Fruit fly (Drosophila melanogaster) whole organism, embryonic: Measurements from ENCODE around the gene Pex2.
A peak's percentile ranks its signal among the peaks of the same experiment; 100 is the strongest.

Source experiments
- Aef1 ChIP-seq: fragments of 200-800 bp; sonication (Bioruptor generic); IDR thresholded peaks from 3 replicates; pipeline ENCODE4 v1.3.6; 2022; ENCODE audit warnings: missing biosample characterization, missing genetic modification characterization
- Awh ChIP-seq: fragments of 200-800 bp; sonication (Bioruptor generic); IDR thresholded peaks from 2 replicates; pipeline ENCODE4, ENCODE4 v1.3.6; 2022; ENCODE audit warnings: missing biosample characterization, missing genetic modification characterization
- CG11247 ChIP-seq: fragments of 200-800 bp; sonication (Bioruptor generic); IDR thresholded peaks from 2 replicates; pipeline ENCODE4 v1.3.6; 2022; ENCODE audit warnings: missing biosample characterization, missing genetic modification characterization
- CG12155 ChIP-seq: fragments of 200-800 bp; sonication (Bioruptor generic); optimal IDR thresholded peaks from 3 replicates; lab custom pipeline; 2016; ENCODE audit warnings: missing biosample characterization, missing genetic modification characterization
- CG1233 ChIP-seq: fragments of 200-800 bp; sonication (Bioruptor generic); optimal IDR thresholded peaks from 4 replicates; lab custom pipeline; 2018; ENCODE audit warnings: missing biosample characterization, mild to moderate bottlenecking, missing genetic modification characterization
- CG14014 ChIP-seq: fragments of 200-800 bp; sonication (Bioruptor generic); IDR thresholded peaks from 2 replicates; pipeline ENCODE4 v1.3.6; 2022; ENCODE audit warnings: missing biosample characterization, missing genetic modification characterization
- CG14441 ChIP-seq: fragments of 200-800 bp; sonication (Bioruptor generic); IDR thresholded peaks from 2 replicates; pipeline ENCODE4 v1.3.6; 2022; ENCODE audit warnings: missing biosample characterization, missing genetic modification characterization
- CG14965 ChIP-seq: fragments of 200-800 bp; sonication (Bioruptor generic); optimal IDR thresholded peaks from 2 replicates; lab custom pipeline; 2016; ENCODE audit warnings: missing biosample characterization, missing genetic modification characterization, borderline replicate concordance
- CG15514 ChIP-seq: fragments of 200-800 bp; sonication (Bioruptor generic); optimal IDR thresholded peaks from 3 replicates; lab custom pipeline; 2017; ENCODE audit warnings: missing biosample characterization, missing genetic modification characterization, mild to moderate bottlenecking, moderate library complexity, missing genetic modification reagents
- CG17802 ChIP-seq: fragments of 200-800 bp; sonication (Bioruptor generic); optimal IDR thresholded peaks from 2 replicates; lab custom pipeline; 2018; ENCODE audit warnings: missing biosample characterization, mild to moderate bottlenecking, missing genetic modification characterization, moderate library complexity
- CG32772 ChIP-seq: fragments of 200-800 bp; sonication (Bioruptor generic); IDR thresholded peaks from 2 replicates; pipeline ENCODE4 v1.3.6; 2022; ENCODE audit warnings: missing biosample characterization, missing genetic modification characterization
- CG34224 ChIP-seq: fragments of 200-800 bp; sonication (Bioruptor generic); IDR thresholded peaks from 3 replicates; pipeline ENCODE4 v1.3.6; 2022; ENCODE audit warnings: missing biosample characterization, missing genetic modification characterization; ENCODE audit not compliant: partially characterized antibody
- CG3847 ChIP-seq: fragments of 200-800 bp; sonication (Bioruptor generic); IDR thresholded peaks from 2 replicates; pipeline ENCODE4 v1.3.6; 2022; ENCODE audit warnings: missing biosample characterization, missing genetic modification characterization
- CG3995 ChIP-seq: fragments of 200-800 bp; sonication (Bioruptor generic); optimal IDR thresholded peaks from 3 replicates; lab custom pipeline; 2016; ENCODE audit warnings: missing biosample characterization, missing genetic modification characterization
- CG8478 ChIP-seq: fragments of >200 bp; optimal IDR thresholded peaks from 2 replicates; lab custom pipeline; 2018
- CG8924 ChIP-seq: fragments of 200-800 bp; optimal IDR thresholded peaks from 3 replicates; lab custom pipeline; 2019; ENCODE audit warnings: missing biosample characterization, mild to moderate bottlenecking, missing genetic modification characterization, moderate library complexity
- Dip3 ChIP-seq: fragments of 200-800 bp; sonication (Bioruptor generic); optimal IDR thresholded peaks from 3 replicates; lab custom pipeline; 2016; ENCODE audit warnings: missing biosample characterization, missing genetic modification characterization
- Drgx ChIP-seq: fragments of 200-800 bp; sonication (Bioruptor generic); IDR thresholded peaks from 2 replicates; pipeline ENCODE4 v1.3.6; 2022; ENCODE audit warnings: missing biosample characterization, missing genetic modification characterization
- Hand ChIP-seq: fragments of 200-800 bp; sonication (Bioruptor generic); optimal IDR thresholded peaks from 2 replicates; lab custom pipeline; 2017; ENCODE audit warnings: mild to moderate bottlenecking, missing biosample characterization, missing genetic modification reagents, missing genetic modification characterization
- HmgZ ChIP-seq: fragments of 200-800 bp; sonication (Bioruptor generic); optimal IDR thresholded peaks from 2 replicates; lab custom pipeline; 2018; ENCODE audit warnings: missing biosample characterization, mild to moderate bottlenecking, missing genetic modification characterization
- Hr3 ChIP-seq: fragments of 200-800 bp; sonication (Bioruptor generic); optimal IDR thresholded peaks from 3 replicates; lab custom pipeline; 2016; ENCODE audit warnings: missing biosample characterization, missing genetic modification characterization
- Nf-YC ChIP-seq: fragments of 200-800 bp; optimal IDR thresholded peaks from 3 replicates; lab custom pipeline; 2019; ENCODE audit warnings: missing biosample characterization, mild to moderate bottlenecking, missing genetic modification characterization, moderate library complexity
- Opbp ChIP-seq: fragments of 200-800 bp; sonication (Bioruptor generic); IDR thresholded peaks from 3 replicates; pipeline ENCODE4 v1.3.6; 2022; ENCODE audit warnings: missing biosample characterization, missing genetic modification characterization; ENCODE audit not compliant: partially characterized antibody
- Rfx ChIP-seq: fragments of 200-800 bp; sonication (Bioruptor generic); IDR thresholded peaks from 2 replicates; pipeline ENCODE4 v1.3.6; 2022; ENCODE audit warnings: missing biosample characterization, missing genetic modification characterization
- Sry-δ ChIP-seq: fragments of 200-800 bp; sonication (Bioruptor generic); optimal IDR thresholded peaks from 2 replicates; lab custom pipeline; 2016; ENCODE audit warnings: missing biosample characterization, missing genetic modification characterization
- Trl ChIP-seq, 3 experiments: fragments of >200 bp in 2 of 3; fragments of 200-800 bp in 1 of 3; sonication (Bioruptor generic) in 1 of 3; optimal IDR thresholded peaks; 2 replicates in 1 of 3; 3 replicates in 2 of 3; lab custom pipeline; 2016 to 2017; ENCODE audit warnings: missing biosample characterization in 1 of 3, missing genetic modification characterization in 1 of 3
- Vsx1 ChIP-seq: fragments of 200-800 bp; sonication (Bioruptor generic); optimal IDR thresholded peaks from 2 replicates; lab custom pipeline; 2017; ENCODE audit warnings: missing biosample characterization, mild to moderate bottlenecking, missing genetic modification characterization, missing genetic modification reagents
- Xbp1 ChIP-seq: fragments of 200-800 bp; sonication (Bioruptor generic); optimal IDR thresholded peaks from 3 replicates; lab custom pipeline; 2016; ENCODE audit warnings: missing biosample characterization, mild to moderate bottlenecking, missing genetic modification characterization
- bsh ChIP-seq, 2 experiments: fragments of 200-800 bp; sonication (Bioruptor generic); optimal IDR thresholded peaks; 2 replicates each; lab custom pipeline; 2017 to 2018; ENCODE audit warnings: mild to moderate bottlenecking in 2 of 2, missing biosample characterization in 2 of 2, missing genetic modification characterization in 2 of 2, moderate library complexity in 1 of 2
- caup ChIP-seq: fragments of 200-800 bp; sonication (Bioruptor generic); optimal IDR thresholded peaks from 3 replicates; lab custom pipeline; 2017; ENCODE audit warnings: missing biosample characterization, mild to moderate bottlenecking, missing genetic modification characterization, moderate library complexity; ENCODE audit not compliant: severe bottlenecking
- ci ChIP-seq: fragments of 200-800 bp; sonication (Bioruptor generic); IDR thresholded peaks from 3 replicates; pipeline ENCODE4 v1.3.6; 2022; ENCODE audit warnings: missing biosample characterization, missing genetic modification characterization
- dm ChIP-seq: fragments of 200-800 bp; sonication (Bioruptor generic); optimal IDR thresholded peaks from 3 replicates; lab custom pipeline; 2016; ENCODE audit warnings: missing biosample characterization, missing genetic modification characterization
- exex ChIP-seq: fragments of 200-800 bp; sonication (Bioruptor generic); optimal IDR thresholded peaks from 4 replicates; lab custom pipeline; 2018; ENCODE audit warnings: missing biosample characterization, mild to moderate bottlenecking, missing genetic modification characterization, moderate library complexity
- gce ChIP-seq: fragments of 200-800 bp; sonication (Bioruptor generic); IDR thresholded peaks from 3 replicates; pipeline ENCODE4 v1.3.6; 2022; ENCODE audit warnings: missing biosample characterization, missing genetic modification characterization
- ind ChIP-seq: fragments of 200-800 bp; sonication (Bioruptor generic); optimal IDR thresholded peaks from 3 replicates; lab custom pipeline; 2016; ENCODE audit warnings: missing biosample characterization, missing genetic modification characterization
- kah ChIP-seq: fragments of 200-800 bp; sonication (Bioruptor generic); optimal IDR thresholded peaks from 2 replicates; lab custom pipeline; 2018; ENCODE audit warnings: missing biosample characterization, mild to moderate bottlenecking, missing genetic modification characterization
- ken ChIP-seq: fragments of 200-800 bp; sonication (Bioruptor generic); IDR thresholded peaks from 3 replicates; pipeline ENCODE4 v1.3.6; 2022; ENCODE audit warnings: missing biosample characterization, missing genetic modification characterization
- kni ChIP-seq: fragments of 200-800 bp; sonication (Bioruptor generic); optimal IDR thresholded peaks from 3 replicates; lab custom pipeline; 2017; ENCODE audit warnings: mild to moderate bottlenecking, missing biosample characterization, missing genetic modification reagents, missing genetic modification characterization
- mirr ChIP-seq: fragments of 200-800 bp; sonication (Bioruptor generic); optimal IDR thresholded peaks from 3 replicates; lab custom pipeline; 2018; ENCODE audit warnings: missing biosample characterization, mild to moderate bottlenecking, missing genetic modification characterization
- nom ChIP-seq: fragments of 200-800 bp; sonication (Bioruptor generic); optimal IDR thresholded peaks from 2 replicates; lab custom pipeline; 2017; ENCODE audit warnings: missing biosample characterization, missing genetic modification characterization, mild to moderate bottlenecking, moderate library complexity, missing genetic modification reagents
- seq ChIP-seq: fragments of 200-800 bp; sonication (Bioruptor generic); IDR thresholded peaks from 2 replicates; pipeline ENCODE4 v1.3.6; 2022; ENCODE audit warnings: missing biosample characterization, missing genetic modification characterization
- sim ChIP-seq: fragments of 200-800 bp; sonication (Bioruptor generic); IDR thresholded peaks from 2 replicates; pipeline ENCODE4 v1.3.6; 2022; ENCODE audit warnings: missing biosample characterization, missing genetic modification characterization
- sisA ChIP-seq: fragments of 200-800 bp; sonication (Bioruptor generic); IDR thresholded peaks from 2 replicates; pipeline ENCODE4 v1.3.6; 2022; ENCODE audit warnings: missing biosample characterization, missing genetic modification characterization
- slbo ChIP-seq: fragments of 200-800 bp; sonication (Bioruptor generic); IDR thresholded peaks from 2 replicates; pipeline ENCODE4 v1.3.6; 2022; ENCODE audit warnings: missing biosample characterization, missing genetic modification characterization
- sqz ChIP-seq: fragments of 200-800 bp; sonication (Bioruptor generic); optimal IDR thresholded peaks from 3 replicates; lab custom pipeline; 2018; ENCODE audit warnings: missing biosample characterization, mild to moderate bottlenecking, missing genetic modification characterization
- sug ChIP-seq: fragments of 200-800 bp; optimal IDR thresholded peaks from 2 replicates; lab custom pipeline; 2019; ENCODE audit warnings: missing biosample characterization, mild to moderate bottlenecking, missing genetic modification characterization, moderate library complexity
- tna ChIP-seq: fragments of 200-800 bp; sonication (Bioruptor generic); IDR thresholded peaks from 2 replicates; pipeline ENCODE4 v1.3.6; 2022; ENCODE audit warnings: missing biosample characterization, missing genetic modification characterization; ENCODE audit not compliant: partially characterized antibody
- unc-4 ChIP-seq: fragments of 200-800 bp; sonication (Bioruptor generic); IDR thresholded peaks from 2 replicates; pipeline ENCODE4 v1.3.6; 2022; ENCODE audit warnings: missing biosample characterization, missing genetic modification characterization; ENCODE audit not compliant: partially characterized antibody

The Pex2 gene

dm6 chr3L:8360063-8360642 is 21.3 kb downstream of the Pex2 start:
- peak; percentile 93 for TF ChIP-seq nom (GFP tag; lab: Kevin White, UChicago)
- peak in 1 of 2 experiments; percentile 65 for TF ChIP-seq bsh (GFP tag; optimal IDR thresholded peaks at IDR 0.05; lab: Kevin White, UChicago)
- no peak for TF ChIP-seq Dip3 (GFP tag; lab: Kevin White, UChicago)
- no peak for TF ChIP-seq kah (GFP tag; lab: Kevin White, UChicago)
- TF ChIP-seq sim (GFP tag; lab: Robert Waterston, UW) = no peak
- no peak for TF ChIP-seq seq (GFP tag; lab: Robert Waterston, UW)
- 0 out of 2 replicates have a peak, but pooled peaks have one; percentile 24 for TF ChIP-seq Drgx
- peak; percentile 50 for TF ChIP-seq exex (tag; lab: Kevin White, UChicago)
- TF ChIP-seq CG12155 = no peak
- no peak for TF ChIP-seq CG1233 (GFP tag; lab: Kevin White, UChicago)
- TF ChIP-seq kni (GFP tag; lab: Kevin White, UChicago) = no peak
- TF ChIP-seq slbo = no peak
- TF ChIP-seq Awh (GFP tag; lab: Robert Waterston, UW) = 0 out of 2 replicates have a peak, but pooled peaks have one; percentile 16
- 0 out of 2 replicates have a peak, but pooled peaks have one; percentile 16 for TF ChIP-seq CG32772
- no peak for TF ChIP-seq Opbp (GFP tag; lab: Robert Waterston, UW)
- TF ChIP-seq sisA (GFP tag; lab: Robert Waterston, UW) = no peak
- no peak for TF ChIP-seq Hr3 (GFP tag; lab: Kevin White, UChicago)
- TF ChIP-seq CG3847 = no peak
- peak; percentile 23 for TF ChIP-seq sqz (GFP tag; lab: Kevin White, UChicago)
- TF ChIP-seq Trl (optimal IDR thresholded peaks at IDR 0.05; lab: Kevin White, UChicago) = peak in 1 of 2 experiments; percentile 34
- no peak for TF ChIP-seq Trl (GFP tag; optimal IDR thresholded peaks at IDR 0.05; lab: Kevin White, UChicago)
- no peak for TF ChIP-seq CG3995
- TF ChIP-seq, all 482 proteins: peak for 8

dm6 chr3L:8360643-8361110 is 21.8 kb downstream of the Pex2 start, which contains the start of gene Idh:
Gene Idh (minus strand): TSS chr3L:8360906.
- TF ChIP-seq dm (GFP tag; lab: Kevin White, UChicago) (no peak), ind (GFP tag; lab: Kevin White, UChicago) (no peak), CG17802 (tag; lab: Kevin White, UChicago) (no peak), CG14441 (GFP tag; lab: Robert Waterston, UW) (peak; percentile 45; the same call in 1 of the 2 replicates), unc-4 (peak; percentile 61), CG15514 (peak; percentile 61), Hand (GFP tag; lab: Kevin White, UChicago) (peak; percentile 54), CG14965 (GFP tag; lab: Kevin White, UChicago) (no peak), gce (GFP tag; lab: Robert Waterston, UW) (0 out of 3 replicates have a peak, but pooled peaks have one; percentile 34), CG8924 (tag; lab: Kevin White, UChicago) (peak; percentile 32), CG8478 (no peak), HmgZ (tag; lab: Kevin White, UChicago) (peak; percentile 63), Vsx1 (GFP tag; lab: Kevin White, UChicago) (peak; percentile 64), CG11247 (GFP tag; lab: Robert Waterston, UW) (0 out of 2 replicates have a peak, but pooled peaks have one; percentile 14), mirr (peak; percentile 85), caup (GFP tag; lab: Kevin White, UChicago) (peak; percentile 35), CG34224 (GFP tag; lab: Robert Waterston, UW) (peak; percentile 65), sug (tag; lab: Kevin White, UChicago) (peak; percentile 31), Aef1 (GFP tag; lab: Robert Waterston, UW) (0 out of 3 replicates have a peak, but pooled peaks have one; percentile 15), ken (GFP tag; lab: Robert Waterston, UW) (peak; percentile 38; the same call in 1 of the 3 replicates), Nf-YC (peak; percentile 49), Sry-δ (peak; percentile 13), Rfx (GFP tag; lab: Robert Waterston, UW) (peak; percentile 52; the same call in 1 of the 2 replicates), tna (GFP tag; lab: Robert Waterston, UW) (0 out of 2 replicates have a peak, but pooled peaks have one; percentile 45), ci (GFP tag; lab: Robert Waterston, UW) (peak; percentile 58; the same call in 2 of the 3 replicates), CG14014 (0 out of 2 replicates have a peak, but pooled peaks have one; percentile 17), Xbp1 (GFP tag; lab: Kevin White, UChicago) (no peak)
